Worm (Caenorhabditis elegans): Measurements from ENCODE around the gene best-19.

DNA sequence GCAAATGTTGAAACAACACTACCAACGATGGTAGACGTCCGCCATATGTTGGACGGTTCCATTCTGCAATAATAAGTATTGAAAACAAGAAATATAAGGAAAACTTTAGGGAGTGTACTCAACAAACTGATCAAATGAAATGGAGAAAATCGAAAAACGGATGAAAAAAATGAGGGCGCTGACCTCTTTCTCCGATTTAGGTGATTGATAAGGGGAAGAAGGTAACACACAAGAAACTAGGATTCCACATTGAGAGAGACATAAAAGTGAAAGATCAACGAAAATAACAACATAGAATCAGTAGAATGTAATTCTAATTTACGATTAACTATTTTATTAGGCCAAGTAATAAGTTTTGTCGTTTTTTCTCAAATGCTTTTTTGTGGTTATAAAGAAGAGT is 24.3 kb upstream of the best-19 start, which contains the start of gene dpy-9:
- TF ChIP-seq unc-62 (GFP tag; optimal IDR thresholded peaks at IDR 0.05): no peak
- no peak for TF ChIP-seq nhr-76 (tag; optimal IDR thresholded peaks at IDR 0.05)
- TF ChIP-seq skn-1 (tag; optimal IDR thresholded peaks at IDR 0.05): no peak
- TF ChIP-seq nhr-77 (tag; optimal IDR thresholded peaks at IDR 0.05): no peak
- TF ChIP-seq ztf-11 (tag; optimal IDR thresholded peaks at IDR 0.05): no peak
- TF ChIP-seq lin-39 (tag; optimal IDR thresholded peaks at IDR 0.05): no peak
- no peak for TF ChIP-seq pqm-1 (tag; optimal IDR thresholded peaks at IDR 0.05)
- no peak for TF ChIP-seq ZK546.5 (tag; optimal IDR thresholded peaks at IDR 0.05)
- TF ChIP-seq eor-1 (tag; optimal IDR thresholded peaks at IDR 0.05): no peak
- no peak for TF ChIP-seq jun-1 (tag; optimal IDR thresholded peaks at IDR 0.05)
